Worm (Caenorhabditis elegans): ENCODE results near the gene Y6E2A.4.
"Not testable (repeated sequence)": the region's sequence is repeated elsewhere in the genome, so short reads cannot be mapped to it uniquely, and the experiment has no call there.

Y6E2A.4 gene

ce11 chrV:15752049-15752448, 35.5 kb upstream of the Y6E2A.4 start, which contains the start of gene str-43:
str-43 (minus strand) TSS chrV:15752149.
- TF ChIP-seq sptf-1 (tag; optimal IDR thresholded peaks at IDR 0.05): no peak
- TF ChIP-seq zip-8 (tag; optimal IDR thresholded peaks at IDR 0.05): no peak
- no peak for TF ChIP-seq nhr-2 (tag; optimal IDR thresholded peaks at IDR 0.05)
- no peak for TF ChIP-seq mep-1 (tag; optimal IDR thresholded peaks at IDR 0.05)
- no peak for TF ChIP-seq ham-2 (GFP tag; optimal IDR thresholded peaks at IDR 0.05)
- TF ChIP-seq blmp-1 (tag; optimal IDR thresholded peaks at IDR 0.05): no peak
- no peak for TF ChIP-seq mab-5 (tag; optimal IDR thresholded peaks at IDR 0.05)
- no peak for TF ChIP-seq tbx-8 (GFP tag; optimal IDR thresholded peaks at IDR 0.05)
- no peak for TF ChIP-seq snpc-4 (tag; optimal IDR thresholded peaks at IDR 0.05)
- TF ChIP-seq unc-39 (tag; optimal IDR thresholded peaks at IDR 0.05): no peak
- no peak for TF ChIP-seq flh-1 (GFP tag; optimal IDR thresholded peaks at IDR 0.05)
- no peak for TF ChIP-seq ztf-11 (tag; optimal IDR thresholded peaks at IDR 0.05)
- no peak for TF ChIP-seq mls-2 (tag; optimal IDR thresholded peaks at IDR 0.05)
- no peak for TF ChIP-seq lsy-2 (tag; optimal IDR thresholded peaks at IDR 0.05)
- TF ChIP-seq lin-13 (tag; optimal IDR thresholded peaks at IDR 0.05): no peak

DNA sequence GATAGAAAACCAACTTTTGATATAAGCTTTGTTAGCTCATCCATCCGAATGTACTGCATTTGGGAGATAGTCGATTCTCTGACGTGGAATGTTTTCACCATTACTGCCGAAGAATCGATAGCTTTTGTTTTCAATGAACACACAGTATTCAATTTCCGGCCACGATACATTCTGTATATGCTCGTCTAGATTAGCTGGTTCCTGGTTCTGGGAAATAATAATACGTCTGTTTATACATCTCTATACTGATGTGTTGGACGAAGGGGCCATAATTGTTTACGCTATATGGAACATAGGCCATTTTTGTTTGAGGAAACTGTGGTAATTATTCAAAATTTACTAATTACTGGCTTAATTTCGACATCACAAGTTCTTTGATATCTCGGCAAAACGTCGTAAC, 33.6 kb upstream of the Y6E2A.4 start, which contains the start of gene str-6:
TSS of gene str-6 (minus strand) at position 101 of the 400 bp plus-strand sequence.
- no peak for TF ChIP-seq ces-1 (GFP tag; optimal IDR thresholded peaks at IDR 0.05)
- no peak for TF ChIP-seq bed-3 (GFP tag; optimal IDR thresholded peaks at IDR 0.05)
- no peak for TF ChIP-seq nhr-76 (tag; optimal IDR thresholded peaks at IDR 0.05)
- TF ChIP-seq blmp-1 (tag; optimal IDR thresholded peaks at IDR 0.05): no peak
- no peak for TF ChIP-seq cnd-1 (tag; optimal IDR thresholded peaks at IDR 0.05)
- no peak for TF ChIP-seq ceh-39 (tag; optimal IDR thresholded peaks at IDR 0.05)
- no peak for TF ChIP-seq sptf-1 (tag; optimal IDR thresholded peaks at IDR 0.05)
- no peak for TF ChIP-seq drap-1 (GFP tag; optimal IDR thresholded peaks at IDR 0.05)
- TF ChIP-seq ceh-83 (GFP tag; optimal IDR thresholded peaks at IDR 0.05): no peak
- no peak for TF ChIP-seq lin-13 (tag; optimal IDR thresholded peaks at IDR 0.05)
- TF ChIP-seq hlh-1 (tag; optimal IDR thresholded peaks at IDR 0.05): no peak
- TF ChIP-seq lin-32 (GFP tag; optimal IDR thresholded peaks at IDR 0.05): no peak
- no peak for TF ChIP-seq elt-1 (tag; optimal IDR thresholded peaks at IDR 0.05; ENCODE audit: borderline replicate concordance, insufficient read depth)
- no peak for TF ChIP-seq zip-8 (tag; optimal IDR thresholded peaks at IDR 0.05)
- no peak for TF ChIP-seq pha-4 (tag; optimal IDR thresholded peaks at IDR 0.05)
- no peak for TF ChIP-seq mab-5 (tag; optimal IDR thresholded peaks at IDR 0.05)
- no peak for TF ChIP-seq ham-2 (GFP tag; optimal IDR thresholded peaks at IDR 0.05)

DNA sequence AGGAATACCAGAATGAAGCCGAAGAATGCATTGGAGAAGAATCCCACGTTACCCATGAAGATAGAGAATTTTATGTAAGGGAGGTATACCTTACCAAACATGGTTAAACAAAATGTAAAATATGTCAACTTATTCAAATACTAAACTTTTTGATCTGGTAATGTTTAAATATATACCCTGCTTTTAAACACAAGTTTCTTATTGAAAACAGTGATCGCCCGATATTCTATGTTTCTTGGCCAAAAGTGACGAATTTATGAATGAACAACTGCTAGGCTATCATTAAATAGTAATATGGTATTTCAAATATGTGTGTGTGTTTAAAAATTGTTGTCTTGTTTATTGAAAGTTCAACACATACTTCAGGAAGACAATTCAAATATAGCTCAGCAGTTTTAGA, 31.8 kb upstream of the Y6E2A.4 start, which contains the start of gene T23D5.8:
TSS of gene T23D5.8 (minus strand) at position 101 of the 400 bp plus-strand sequence.
- not testable (repeated sequence) for TF ChIP-seq ceh-39 (tag; optimal IDR thresholded peaks at IDR 0.05); mls-2 (tag; optimal IDR thresholded peaks at IDR 0.05); sem-2 (GFP tag; optimal IDR thresholded peaks at IDR 0.05)

ce11 chrV:15744366-15744765, 27.8 kb upstream of the Y6E2A.4 start, which contains the start of gene str-19:
str-19 (minus strand) TSS chrV:15744466.
- TF ChIP-seq mls-2 (tag; optimal IDR thresholded peaks at IDR 0.05); zip-8 (tag; optimal IDR thresholded peaks at IDR 0.05); unc-120 (tag; optimal IDR thresholded peaks at IDR 0.05; ENCODE audit: poor library complexity, severe bottlenecking): not testable (repeated sequence)

DNA sequence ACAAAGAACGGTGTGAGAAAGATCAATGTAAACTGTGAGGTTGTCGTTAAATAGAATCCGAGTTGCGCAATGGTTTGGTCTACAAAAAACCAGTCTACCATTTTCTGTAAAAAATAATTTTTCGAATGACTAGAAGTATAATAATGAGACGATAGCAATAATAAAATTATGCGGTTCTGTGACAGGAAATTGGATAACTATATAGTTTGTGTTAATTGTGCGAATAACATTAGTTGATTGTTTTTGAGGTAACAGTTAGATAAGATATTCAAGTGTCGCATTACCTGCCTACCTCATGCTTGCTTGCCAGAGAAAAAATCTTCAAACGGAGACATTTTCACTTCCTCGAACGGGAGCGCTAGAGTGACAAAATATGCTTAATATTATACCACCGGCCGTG, 25.3 kb upstream of the Y6E2A.4 start, which contains the start of gene str-18:
TSS of gene str-18 (minus strand) at position 101 of the 400 bp plus-strand sequence.
- TF ChIP-seq drap-1 (GFP tag; optimal IDR thresholded peaks at IDR 0.05): no peak
- TF ChIP-seq tbx-8 (GFP tag; optimal IDR thresholded peaks at IDR 0.05): no peak
- no peak for TF ChIP-seq nhr-76 (tag; optimal IDR thresholded peaks at IDR 0.05)
- TF ChIP-seq cnd-1 (tag; optimal IDR thresholded peaks at IDR 0.05): no peak

ce11 chrV:15735720-15736119, 19.1 kb upstream of the Y6E2A.4 start, which contains the start of gene str-27:
str-27 (minus strand) TSS chrV:15735820.
- TF ChIP-seq cnd-1 (tag; optimal IDR thresholded peaks at IDR 0.05) (no peak), sem-2 (GFP tag; optimal IDR thresholded peaks at IDR 0.05) (no peak), ceh-43 (GFP tag; optimal IDR thresholded peaks at IDR 0.05) (no peak), flh-1 (GFP tag; optimal IDR thresholded peaks at IDR 0.05) (no peak), unc-39 (tag; optimal IDR thresholded peaks at IDR 0.05) (no peak)

Measured in whole organism, mixed stage, embryonic.